Worm (Caenorhabditis elegans) whole organism, late embryonic: ENCODE results near the gene H35B03.2.

Experiments
- C08G9.2 ChIP-seq: sonication (generic microtip); optimal IDR thresholded peaks from 2 replicates; lab custom pipeline; 2016; ENCODE audit warnings: mild to moderate bottlenecking, missing genetic modification characterization, moderate library complexity, missing compliant biosample characterization
- C38D4.7 ChIP-seq: fragments of 200-800 bp; sonication (Bioruptor generic); optimal IDR thresholded peaks from 2 replicates; lab custom pipeline; 2018; ENCODE audit warnings: mild to moderate bottlenecking, missing genetic modification characterization, moderate library complexity, missing compliant biosample characterization
- F13H6.1 ChIP-seq: sonication (generic microtip); optimal IDR thresholded peaks from 2 replicates; lab custom pipeline; 2016; ENCODE audit warnings: missing genetic modification characterization, missing compliant biosample characterization
- K02D7.2 ChIP-seq: sonication (generic microtip); optimal IDR thresholded peaks from 2 replicates; lab custom pipeline; 2017; ENCODE audit warnings: mild to moderate bottlenecking, missing genetic modification characterization, missing compliant biosample characterization
- K09A11.1 ChIP-seq: sonication (generic microtip); optimal IDR thresholded peaks from 2 replicates; lab custom pipeline; 2017; ENCODE audit warnings: antibody characterized with exemption, mild to moderate bottlenecking, missing genetic modification characterization, missing compliant biosample characterization; ENCODE audit not compliant: insufficient read depth
- ceh-14 ChIP-seq: sonication (generic microtip); optimal IDR thresholded peaks from 2 replicates; lab custom pipeline; 2016; ENCODE audit warnings: missing genotype, missing genetic modification characterization, missing compliant biosample characterization
- ceh-18 ChIP-seq: sonication (generic microtip); optimal IDR thresholded peaks from 2 replicates; lab custom pipeline; 2016; ENCODE audit warnings: missing genetic modification characterization, missing compliant biosample characterization
- ceh-19 ChIP-seq: fragments of 200-800 bp; sonication (Bioruptor generic); optimal IDR thresholded peaks from 2 replicates; lab custom pipeline; 2018; ENCODE audit warnings: mild to moderate bottlenecking, missing genetic modification characterization, missing compliant biosample characterization
- ceh-22 ChIP-seq: sonication (generic microtip); optimal IDR thresholded peaks from 2 replicates; lab custom pipeline; 2017; ENCODE audit warnings: missing biosample characterization, missing genetic modification characterization
- ceh-24 ChIP-seq: sonication (generic microtip); optimal IDR thresholded peaks from 2 replicates; lab custom pipeline; 2016; ENCODE audit warnings: mild to moderate bottlenecking, missing genetic modification characterization, missing compliant biosample characterization
- ceh-34 ChIP-seq: sonication (generic microtip); optimal IDR thresholded peaks from 2 replicates; lab custom pipeline; 2016; ENCODE audit warnings: mild to moderate bottlenecking, missing genetic modification characterization, missing compliant biosample characterization
- ceh-9 ChIP-seq: sonication (generic microtip); optimal IDR thresholded peaks from 2 replicates; lab custom pipeline; 2016; ENCODE audit warnings: mild to moderate bottlenecking, missing genetic modification characterization, inconsistent platforms, missing compliant biosample characterization
- che-1 ChIP-seq: sonication (generic microtip); optimal IDR thresholded peaks from 2 replicates; lab custom pipeline; 2016; ENCODE audit warnings: mild to moderate bottlenecking, missing genetic modification characterization, missing compliant biosample characterization
- dmd-4 ChIP-seq: sonication (generic microtip); optimal IDR thresholded peaks from 2 replicates; lab custom pipeline; 2016; ENCODE audit warnings: borderline replicate concordance, missing genetic modification characterization, missing compliant biosample characterization
- elt-2 ChIP-seq: sonication (generic microtip); optimal IDR thresholded peaks from 2 replicates; lab custom pipeline; 2016; ENCODE audit warnings: missing genetic modification reagents, missing genetic modification characterization, missing compliant biosample characterization
- elt-4 ChIP-seq: sonication (generic microtip); optimal IDR thresholded peaks from 2 replicates; lab custom pipeline; 2016; ENCODE audit warnings: missing genetic modification characterization, missing compliant biosample characterization
- ets-4 ChIP-seq: sonication (generic microtip); optimal IDR thresholded peaks from 2 replicates; lab custom pipeline; 2016; ENCODE audit warnings: missing genetic modification characterization, missing compliant biosample characterization
- fkh-10 ChIP-seq: fragments of 150-350 bp; optimal IDR thresholded peaks from 2 replicates; lab custom pipeline; 2014; ENCODE audit warnings: missing biosample characterization, missing genetic modification reagents, missing genetic modification characterization
- fkh-6 ChIP-seq: sonication (generic microtip); optimal IDR thresholded peaks from 2 replicates; lab custom pipeline; 2016; ENCODE audit warnings: missing genetic modification characterization, missing compliant biosample characterization
- gmeb-2 ChIP-seq: sonication (generic microtip); optimal IDR thresholded peaks from 2 replicates; lab custom pipeline; 2016; ENCODE audit warnings: missing genetic modification characterization, inconsistent platforms, missing compliant biosample characterization
- hlh-13 ChIP-seq: fragments of 200-800 bp; sonication (Bioruptor generic); optimal IDR thresholded peaks from 2 replicates; lab custom pipeline; 2018; ENCODE audit warnings: mild to moderate bottlenecking, missing genetic modification characterization, missing compliant biosample characterization
- hlh-15 ChIP-seq: sonication (generic microtip); optimal IDR thresholded peaks from 2 replicates; lab custom pipeline; 2016; ENCODE audit warnings: missing genetic modification characterization, missing compliant biosample characterization
- nfya-1 ChIP-seq: sonication (generic microtip); optimal IDR thresholded peaks from 2 replicates; lab custom pipeline; 2017; ENCODE audit warnings: missing genetic modification characterization, mild to moderate bottlenecking, missing compliant biosample characterization, antibody characterized with exemption, moderate library complexity
- nhr-232 ChIP-seq: sonication (generic microtip); optimal IDR thresholded peaks from 2 replicates; lab custom pipeline; 2016; ENCODE audit warnings: missing genetic modification characterization, missing compliant biosample characterization
- npax-4 ChIP-seq: sonication (generic microtip); optimal IDR thresholded peaks from 2 replicates; lab custom pipeline; 2016; ENCODE audit warnings: missing genetic modification characterization, missing compliant biosample characterization
- odd-2 ChIP-seq: sonication (generic microtip); optimal IDR thresholded peaks from 2 replicates; lab custom pipeline; 2017; ENCODE audit warnings: antibody characterized with exemption, mild to moderate bottlenecking, missing genetic modification characterization, missing compliant biosample characterization
- pat-9 ChIP-seq: fragments of 200-800 bp; sonication (Bioruptor generic); optimal IDR thresholded peaks from 2 replicates; lab custom pipeline; 2018; ENCODE audit warnings: mild to moderate bottlenecking, missing genetic modification characterization, moderate library complexity, missing compliant biosample characterization
- pax-1 ChIP-seq: fragments of 150-350 bp; optimal IDR thresholded peaks from 2 replicates; lab custom pipeline; 2014; ENCODE audit warnings: missing biosample characterization, missing genetic modification characterization
- pha-4 ChIP-seq: fragments of 150-350 bp; optimal IDR thresholded peaks from 2 replicates; lab custom pipeline; 2018; ENCODE audit warnings: missing biosample characterization, missing genetic modification reagents, missing genetic modification characterization
- sox-4 ChIP-seq: sonication (generic microtip); optimal IDR thresholded peaks from 2 replicates; lab custom pipeline; 2017; ENCODE audit warnings: mild to moderate bottlenecking, missing genetic modification characterization, inconsistent platforms, missing compliant biosample characterization
- syd-9 ChIP-seq: sonication (generic microtip); optimal IDR thresholded peaks from 2 replicates; lab custom pipeline; 2016; ENCODE audit warnings: mild to moderate bottlenecking, missing genetic modification characterization, moderate library complexity, missing compliant biosample characterization
- tbx-7 ChIP-seq: sonication (generic microtip); optimal IDR thresholded peaks from 2 replicates; lab custom pipeline; 2016; ENCODE audit warnings: missing genotype, missing genetic modification characterization, missing compliant biosample characterization
- unc-42 ChIP-seq: sonication (generic microtip); optimal IDR thresholded peaks from 2 replicates; lab custom pipeline; 2016; ENCODE audit warnings: missing genotype, missing genetic modification characterization, missing compliant biosample characterization
- unc-86 ChIP-seq: sonication (generic microtip); optimal IDR thresholded peaks from 2 replicates; lab custom pipeline; 2016; ENCODE audit warnings: missing genetic modification characterization, missing compliant biosample characterization
- zip-5 ChIP-seq: sonication (generic microtip); optimal IDR thresholded peaks from 2 replicates; lab custom pipeline; 2016; ENCODE audit warnings: missing genetic modification characterization, missing compliant biosample characterization

The H35B03.2 gene

ce11 chrIV:5744114-5744513, 12.6 kb upstream of the H35B03.2 start, which contains the start of gene C45E5.1:
Gene C45E5.1 (plus strand): TSS chrIV:5744403.
- TF ChIP-seq pat-9 (tag; lab: Kevin White, UChicago) (no peak), elt-2 (peak; percentile 14)

ce11 chrIV:5741045-5741444, 9.6 kb upstream of the H35B03.2 start, which contains the start of gene chil-11:
Gene chil-11 (plus strand): TSS chrIV:5741345.
- TF ChIP-seq ceh-18 (tag; lab: Kevin White, UChicago) (no peak), ceh-22 (tag; lab: Kevin White, UChicago) (no peak), fkh-10 (GFP tag; lab: Kevin White, UChicago) (no peak), fkh-6 (tag; lab: Kevin White, UChicago) (no peak), F13H6.1 (tag; lab: Kevin White, UChicago) (no peak), ceh-14 (no peak), ceh-9 (tag; lab: Kevin White, UChicago) (no peak), che-1 (tag; lab: Kevin White, UChicago) (no peak), C08G9.2 (no peak), ets-4 (no peak), pha-4 (tag; lab: Kevin White, UChicago) (no peak), pax-1 (no peak), tbx-7 (tag; lab: Kevin White, UChicago) (no peak), zip-5 (tag; lab: Kevin White, UChicago) (no peak), ceh-24 (no peak)

- TF ChIP-seq odd-2 (tag; lab: Kevin White, UChicago) (no peak), elt-4 (tag; lab: Kevin White, UChicago) (no peak), sox-4 (tag; lab: Kevin White, UChicago) (no peak), unc-86 (tag; lab: Kevin White, UChicago) (no peak), C38D4.7 (GFP tag; lab: Kevin White, UChicago) (no peak), hlh-15 (tag; lab: Kevin White, UChicago) (no peak), dmd-4 (tag; lab: Kevin White, UChicago) (no peak), K02D7.2 (no peak), ceh-34 (tag; lab: Kevin White, UChicago) (no peak), nfya-1 (tag; lab: Kevin White, UChicago) (no peak), syd-9 (tag; lab: Kevin White, UChicago) (no peak), hlh-13 (GFP tag; lab: Kevin White, UChicago) (no peak), K09A11.1 (no peak), ceh-19 (GFP tag; lab: Kevin White, UChicago) (no peak), unc-42 (tag; lab: Kevin White, UChicago) (no peak), npax-4 (tag; lab: Kevin White, UChicago) (no peak), ets-4 (no peak)
Measured at ce11 chrIV:5734720-5735119, 3.2 kb upstream of the H35B03.2 start, which contains the start of gene cpg-18. Gene cpg-18 (plus strand): TSS chrIV:5735020.

ce11 chrIV:5725300-5725699, 6.2 kb downstream of the H35B03.2 start, which contains the start of gene H35B03.1:
Gene H35B03.1 (plus strand): TSS chrIV:5725600.
- peak; percentile 9 for TF ChIP-seq unc-42 (tag; lab: Kevin White, UChicago)
- no peak for TF ChIP-seq gmeb-2 (tag; lab: Kevin White, UChicago)

ce11 chrIV:5723659-5724058, 7.8 kb downstream of the H35B03.2 start:
- TF ChIP-seq nhr-232 (tag; lab: Kevin White, UChicago), result no peak
- TF ChIP-seq elt-4 (tag; lab: Kevin White, UChicago), result no peak
- TF ChIP-seq, all 69 proteins: peak for 0
